Fruit fly (Drosophila melanogaster): ENCODE data around the gene CG33322.

The CG33322 gene

DNA sequence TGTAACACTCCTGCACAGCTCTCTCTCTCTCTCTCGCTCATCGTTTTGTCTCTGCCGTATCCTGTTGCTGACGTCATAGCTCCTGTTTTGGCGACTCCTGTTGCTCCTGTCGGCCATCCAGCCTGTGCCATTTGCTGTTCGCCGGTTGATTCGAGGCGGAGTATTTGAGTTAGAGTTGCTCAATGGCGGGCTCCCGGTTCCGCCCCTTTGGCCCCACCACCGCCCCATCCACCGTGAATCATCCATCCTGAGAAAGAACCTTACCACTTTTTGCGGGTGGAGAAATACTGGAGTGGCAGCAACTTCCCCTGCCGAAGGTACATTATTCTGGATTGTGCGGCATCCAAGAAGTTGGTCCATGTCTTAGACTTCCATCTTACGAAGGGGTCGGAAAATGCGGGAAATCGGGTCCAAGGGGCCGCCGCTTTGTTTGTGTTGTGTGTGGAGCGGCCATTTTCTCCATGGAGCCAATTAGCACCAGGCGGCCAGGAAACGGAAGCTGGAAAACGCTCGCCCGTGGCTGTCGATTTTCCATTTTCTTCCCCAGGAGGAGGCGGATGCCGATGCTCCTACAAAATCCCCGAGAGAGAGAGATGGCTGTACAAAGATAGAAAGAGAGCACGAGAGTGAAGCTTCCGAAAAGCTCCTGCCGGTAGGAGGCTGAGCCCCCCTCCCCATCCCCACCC, 7.4 kb downstream of the CG33322 start (continued):
- TF ChIP-seq CG6254 (GFP tag; optimal IDR thresholded peaks at IDR 0.05) (no peak), eyg (GFP tag; optimal IDR thresholded peaks at IDR 0.05) (no peak), CG15514 (GFP tag; optimal IDR thresholded peaks at IDR 0.05) (no peak)

DNA sequence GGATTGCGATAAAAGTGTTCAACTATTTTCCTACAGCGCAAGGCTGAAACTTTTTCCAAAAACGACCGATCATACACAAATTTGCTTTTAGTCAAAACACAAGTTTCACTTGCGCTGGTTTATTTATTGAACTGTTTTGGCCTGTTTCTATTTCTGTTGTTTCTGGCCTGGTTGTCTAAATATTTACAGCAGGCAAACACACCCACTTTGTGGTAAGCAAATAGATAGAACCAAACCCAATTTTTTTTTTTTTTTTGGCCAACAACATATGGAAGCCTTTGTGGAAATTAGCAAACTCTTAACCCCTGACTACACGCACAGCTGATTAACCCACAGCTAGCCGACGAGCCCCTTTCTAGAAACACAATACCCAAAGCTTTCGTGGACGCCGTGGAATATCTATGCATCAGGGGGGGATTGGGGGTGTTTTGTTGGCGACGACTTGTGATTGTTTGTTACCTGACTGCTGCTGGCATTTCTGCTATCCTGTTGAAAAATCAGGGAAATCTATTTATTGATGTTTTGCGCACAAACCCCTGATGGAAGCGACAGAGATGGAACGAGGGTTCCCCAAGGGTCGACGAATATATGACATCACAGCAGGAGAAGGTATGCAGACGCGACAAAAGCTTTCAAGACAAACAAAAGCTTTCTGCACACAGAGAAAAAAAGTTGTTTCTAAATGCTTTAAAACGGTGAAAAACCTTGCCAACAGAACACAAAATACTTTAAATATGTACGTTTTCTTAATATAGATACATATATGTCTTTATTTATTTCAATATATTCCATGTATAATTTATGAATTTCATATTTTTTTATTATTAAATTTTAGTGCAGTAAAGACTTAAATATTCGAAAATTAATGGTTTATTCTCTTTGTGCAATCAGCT, 8.2 kb downstream of the CG33322 start:
- peak; percentile 20; the same call in 1 of the 2 replicates for TF ChIP-seq Adf1 (GFP tag; IDR thresholded peaks at IDR 0.05)
- peak; percentile 43 for TF ChIP-seq NfI (GFP tag; optimal IDR thresholded peaks at IDR 0.05)
- TF ChIP-seq CG13424 (tag; optimal IDR thresholded peaks at IDR 0.05), result peak; percentile 55
- peak; percentile 67 for TF ChIP-seq CG15269 (tag; optimal IDR thresholded peaks at IDR 0.05)
- TF ChIP-seq CG32532 (GFP tag; IDR thresholded peaks at IDR 0.05), result peak; percentile 17
- peak; percentile 45 for TF ChIP-seq Sox100B (GFP tag; optimal IDR thresholded peaks at IDR 0.05)
- TF ChIP-seq CG15601 (tag; optimal IDR thresholded peaks at IDR 0.05), result peak; percentile 49
- TF ChIP-seq Jarid2 (GFP tag; optimal IDR thresholded peaks at IDR 0.05), result no peak
- TF ChIP-seq pan (optimal IDR thresholded peaks at IDR 0.05), result no peak
- peak in 1 of 2 experiments; percentile 80 for TF ChIP-seq pan (GFP tag; optimal IDR thresholded peaks at IDR 0.05 in 1 of 2, IDR thresholded peaks at IDR 0.05 in 1 of 2)
- TF ChIP-seq CG4282 (GFP tag; optimal IDR thresholded peaks at IDR 0.05), result peak; percentile 12
- peak; percentile 61 for TF ChIP-seq CG3281 (GFP tag; optimal IDR thresholded peaks at IDR 0.05)
- peak; percentile 2 for TF ChIP-seq Six4 (GFP tag; optimal IDR thresholded peaks at IDR 0.05)
- peak; percentile 12 for TF ChIP-seq lilli (GFP tag; optimal IDR thresholded peaks at IDR 0.05)
- TF ChIP-seq Dek (tag; optimal IDR thresholded peaks at IDR 0.05), result peak; percentile 44
- peak; percentile 34; the same call in 1 of the 3 replicates for TF ChIP-seq Dbx (GFP tag; IDR thresholded peaks at IDR 0.05)
- TF ChIP-seq wdn (GFP tag; IDR thresholded peaks at IDR 0.05), result peak; percentile 31; the same call in 1 of the 2 replicates
- no peak for TF ChIP-seq hkb (optimal IDR thresholded peaks at IDR 0.05)
- peak; percentile 65 for TF ChIP-seq hkb (GFP tag; IDR thresholded peaks at IDR 0.05)
- peak; percentile 23 for TF ChIP-seq seq (GFP tag; IDR thresholded peaks at IDR 0.05)
- TF ChIP-seq lmd (GFP tag; IDR thresholded peaks at IDR 0.05), result peak; percentile 32
- TF ChIP-seq CG12071 (GFP tag; optimal IDR thresholded peaks at IDR 0.05), result peak; percentile 65
- peak in 1 of 2 experiments; percentile 80 for TF ChIP-seq eve (GFP tag; optimal IDR thresholded peaks at IDR 0.05)
- peak; percentile 55 for TF ChIP-seq CoRest (tag; optimal IDR thresholded peaks at IDR 0.05)
- TF ChIP-seq CG4328 (GFP tag; optimal IDR thresholded peaks at IDR 0.05), result no peak
- TF ChIP-seq CG13775 (GFP tag; optimal IDR thresholded peaks at IDR 0.05), result peak; percentile 30
- TF ChIP-seq CG11695 (GFP tag; IDR thresholded peaks at IDR 0.05), result peak; percentile 70
- 0 out of 2 replicates have a peak, but pooled peaks have one; percentile 3 for TF ChIP-seq CG10321 (GFP tag; IDR thresholded peaks at IDR 0.05)
- peak; percentile 73 for TF ChIP-seq Fer3 (tag; optimal IDR thresholded peaks at IDR 0.05)
- no peak for TF ChIP-seq CG8359 (GFP tag; optimal IDR thresholded peaks at IDR 0.05; ENCODE audit: borderline replicate concordance)
- TF ChIP-seq Ptx1 (GFP tag; IDR thresholded peaks at IDR 0.05), result peak; percentile 76
- peak; percentile 13 for TF ChIP-seq CG6683 (GFP tag; optimal IDR thresholded peaks at IDR 0.05)
- TF ChIP-seq CG1792 (GFP tag; optimal IDR thresholded peaks at IDR 0.05), result peak; percentile 17
- no peak for TF ChIP-seq bigmax (GFP tag; optimal IDR thresholded peaks at IDR 0.05)
- TF ChIP-seq her (GFP tag; optimal IDR thresholded peaks at IDR 0.05), result peak; percentile 59
- peak; percentile 66 for TF ChIP-seq PHDP (tag; optimal IDR thresholded peaks at IDR 0.05)
- TF ChIP-seq Hand (GFP tag; optimal IDR thresholded peaks at IDR 0.05), result peak; percentile 68
- peak; percentile 23 for TF ChIP-seq CG7928 (GFP tag; optimal IDR thresholded peaks at IDR 0.05)
- no peak for TF ChIP-seq unc-4 (GFP tag; IDR thresholded peaks at IDR 0.05; ENCODE audit: partially characterized antibody)
- TF ChIP-seq CG13296 (GFP tag; optimal IDR thresholded peaks at IDR 0.05), result peak; percentile 51
- peak; percentile 37 for TF ChIP-seq CG10209 (GFP tag; optimal IDR thresholded peaks at IDR 0.05)
- peak; percentile 61 for TF ChIP-seq mirr (GFP tag; optimal IDR thresholded peaks at IDR 0.05)

Data from whole organism, embryonic.